Worm (Caenorhabditis elegans) whole organism, late embryonic: ENCODE measurements around the gene srsx-11.

Experiments
- F13H6.1 ChIP-seq: sonication (generic microtip); optimal IDR thresholded peaks from 2 replicates; lab custom pipeline; 2016; ENCODE audit warnings: missing genetic modification characterization, missing compliant biosample characterization
- K09A11.1 ChIP-seq: sonication (generic microtip); optimal IDR thresholded peaks from 2 replicates; lab custom pipeline; 2017; ENCODE audit warnings: antibody characterized with exemption, mild to moderate bottlenecking, missing genetic modification characterization, missing compliant biosample characterization; ENCODE audit not compliant: insufficient read depth
- ceh-2 ChIP-seq: sonication (generic microtip); optimal IDR thresholded peaks from 2 replicates; lab custom pipeline; 2016; ENCODE audit warnings: missing genotype, missing genetic modification characterization, missing compliant biosample characterization
- dmd-4 ChIP-seq: sonication (generic microtip); optimal IDR thresholded peaks from 2 replicates; lab custom pipeline; 2016; ENCODE audit warnings: borderline replicate concordance, missing genetic modification characterization, missing compliant biosample characterization
- dve-1 ChIP-seq: sonication (generic microtip); optimal IDR thresholded peaks from 2 replicates; lab custom pipeline; 2017; ENCODE audit warnings: antibody characterized with exemption, mild to moderate bottlenecking, missing genetic modification characterization, missing compliant biosample characterization
- fax-1 ChIP-seq: sonication (generic microtip); optimal IDR thresholded peaks from 2 replicates; lab custom pipeline; 2016; ENCODE audit warnings: missing genotype, missing genetic modification characterization, missing compliant biosample characterization
- fkh-10 ChIP-seq: fragments of 150-350 bp; optimal IDR thresholded peaks from 2 replicates; lab custom pipeline; 2014; ENCODE audit warnings: missing biosample characterization, missing genetic modification reagents, missing genetic modification characterization
- hlh-15 ChIP-seq: sonication (generic microtip); optimal IDR thresholded peaks from 2 replicates; lab custom pipeline; 2016; ENCODE audit warnings: missing genetic modification characterization, missing compliant biosample characterization
- hlh-6 ChIP-seq: sonication (generic microtip); optimal IDR thresholded peaks from 2 replicates; lab custom pipeline; 2016; ENCODE audit warnings: missing genotype, missing genetic modification characterization, missing compliant biosample characterization
- nhr-11 ChIP-seq: fragments of 150-350 bp; optimal IDR thresholded peaks from 2 replicates; lab custom pipeline; 2014; ENCODE audit warnings: missing biosample characterization, missing genetic modification characterization
- pqm-1 ChIP-seq: sonication (generic microtip); optimal IDR thresholded peaks from 2 replicates; lab custom pipeline; 2016; ENCODE audit warnings: missing genetic modification characterization, missing compliant biosample characterization
- ttx-3 ChIP-seq: sonication (generic microtip); optimal IDR thresholded peaks from 2 replicates; lab custom pipeline; 2016; ENCODE audit warnings: missing genetic modification reagents, missing genetic modification characterization, missing compliant biosample characterization

- TF ChIP-seq pqm-1 (tag; lab: Kevin White, UChicago) (no peak), nhr-11 (tag; lab: Kevin White, UChicago) (no peak), hlh-6 (tag; lab: Kevin White, UChicago) (no peak), K09A11.1 (tag; lab: Kevin White, UChicago) (no peak), ceh-2 (tag; lab: Kevin White, UChicago) (no peak), hlh-15 (no peak), fkh-10 (GFP tag; lab: Kevin White, UChicago) (no peak), dmd-4 (tag; lab: Kevin White, UChicago) (no peak), fax-1 (no peak), dve-1 (tag; lab: Kevin White, UChicago) (no peak), F13H6.1 (no peak), ttx-3 (tag; lab: Kevin White, UChicago) (no peak)
Measured at ce11 chrV:4972943-4973342, 6.0 kb downstream of the srsx-11 start, which contains the start of gene srsx-9.
